Worm (Caenorhabditis elegans) whole organism, L4 larva: ENCODE measurements around the gene C01G5.5.
"Not testable (repeated sequence)": the region's sequence is repeated elsewhere in the genome, so short reads cannot be mapped to it uniquely, and the experiment has no call there.

ENCODE experiments used
- ama-1 ChIP-seq: fragments of 150-350 bp; optimal IDR thresholded peaks from 2 replicates; lab custom pipeline; 2014; ENCODE audit warnings: inconsistent platforms, mixed read lengths
- fos-1 ChIP-seq: fragments of 150-350 bp; optimal IDR thresholded peaks from 2 replicates; lab custom pipeline; 2014; ENCODE audit warnings: missing biosample characterization, missing genetic modification characterization
- lin-39 ChIP-seq: fragments of 150-350 bp; optimal IDR thresholded peaks from 2 replicates; lab custom pipeline; 2014; ENCODE audit warnings: missing biosample characterization, missing genetic modification reagents, missing genetic modification characterization
- mdl-1 ChIP-seq, 2 experiments: fragments of 150-350 bp in 1 of 2; sonication (generic microtip) in 1 of 2; optimal IDR thresholded peaks; 2 replicates each; lab custom pipeline; 2014 to 2017; ENCODE audit warnings: missing biosample characterization in 2 of 2, missing genetic modification characterization in 2 of 2
- nhr-77 ChIP-seq: fragments of 150-350 bp; optimal IDR thresholded peaks from 2 replicates; lab custom pipeline; 2014; ENCODE audit warnings: missing biosample characterization, missing genetic modification characterization
- ztf-11 ChIP-seq: fragments of 150-350 bp; optimal IDR thresholded peaks from 2 replicates; lab custom pipeline; 2014; ENCODE audit warnings: missing biosample characterization, missing genetic modification characterization
- ztf-7 ChIP-seq: fragments of 150-350 bp; optimal IDR thresholded peaks from 2 replicates; lab custom pipeline; 2014; ENCODE audit warnings: missing biosample characterization, missing genetic modification characterization

ce11 chrIV:6501277-6501676 lies 23.1 kb upstream of the C01G5.5 start:
- TF ChIP-seq fos-1; nhr-77 (tag; lab: Kevin White, UChicago); ztf-7 (tag; lab: Kevin White, UChicago); ztf-11; ama-1 (lab: Kevin White, UChicago); mdl-1 (tag; optimal IDR thresholded peaks at IDR 0.05; lab: Kevin White, UChicago); lin-39: not testable (repeated sequence)
